Fruit fly (Drosophila melanogaster) whole organism, prepupa: ENCODE results near the gene CG17919.

Source experiments
- CG11762 ChIP-seq: fragments of 200-800 bp; sonication (Bioruptor generic); optimal IDR thresholded peaks from 3 replicates; lab custom pipeline; 2016; ENCODE audit warnings: missing biosample characterization, missing genetic modification characterization; ENCODE audit not compliant: insufficient read depth
- CG6163 ChIP-seq: fragments of 200-800 bp; sonication (Bioruptor generic); IDR thresholded peaks from 3 replicates; pipeline ENCODE4 v1.3.6; 2022; ENCODE audit warnings: missing biosample characterization, missing genetic modification characterization
- CG6808 ChIP-seq: fragments of 200-800 bp; sonication (Bioruptor generic); optimal IDR thresholded peaks from 3 replicates; lab custom pipeline; 2017; ENCODE audit warnings: missing biosample characterization, missing genetic modification characterization, mild to moderate bottlenecking, moderate library complexity, missing genetic modification reagents
- CG6854 ChIP-seq: fragments of 200-800 bp; sonication (Bioruptor generic); optimal IDR thresholded peaks from 2 replicates; lab custom pipeline; 2017; ENCODE audit warnings: missing biosample characterization, mild to moderate bottlenecking, missing genetic modification characterization
- Eip78C ChIP-seq: fragments of 200-800 bp; sonication (Bioruptor generic); peaks from one replicate; lab custom pipeline; 2016; ENCODE audit warnings: missing biosample characterization, missing genetic modification characterization
- Eip93F ChIP-seq: fragments of 200-800 bp; sonication (Bioruptor generic); optimal IDR thresholded peaks from 2 replicates; lab custom pipeline; 2016; ENCODE audit warnings: missing biosample characterization, mild to moderate bottlenecking, missing genetic modification characterization
- Gug ChIP-seq: fragments of 200-800 bp; sonication (Bioruptor generic); IDR thresholded peaks from 2 replicates; pipeline ENCODE4 v1.3.6; 2022; ENCODE audit warnings: missing biosample characterization, missing genetic modification characterization
- Lpt ChIP-seq: fragments of 200-800 bp; sonication (Bioruptor generic); optimal IDR thresholded peaks from 3 replicates; lab custom pipeline; 2016; ENCODE audit warnings: missing biosample characterization, missing genetic modification characterization
- fd85E ChIP-seq: fragments of 200-800 bp; sonication (Bioruptor generic); optimal IDR thresholded peaks from 3 replicates; lab custom pipeline; 2016; ENCODE audit warnings: missing biosample characterization, missing genetic modification characterization
- salr ChIP-seq, 2 experiments: fragments of 200-800 bp; sonication (Bioruptor generic); optimal IDR thresholded peaks; 3 replicates each; lab custom pipeline; 2016 to 2018; ENCODE audit warnings: missing biosample characterization in 2 of 2, missing genetic modification characterization in 2 of 2, mild to moderate bottlenecking in 1 of 2
- ss ChIP-seq, 2 experiments: fragments of 200-800 bp; sonication (Bioruptor generic); optimal IDR thresholded peaks; 2 replicates in 1 of 2; 3 replicates in 1 of 2; lab custom pipeline; 2017 to 2018; ENCODE audit warnings: mild to moderate bottlenecking in 2 of 2, missing biosample characterization in 2 of 2, missing genetic modification characterization in 2 of 2, moderate library complexity in 1 of 2
- svp ChIP-seq: fragments of 200-800 bp; sonication (Bioruptor generic); peaks from one replicate; lab custom pipeline; 2016; ENCODE audit warnings: missing biosample characterization, missing genetic modification characterization
- topi ChIP-seq: fragments of 200-800 bp; sonication (Bioruptor generic); optimal IDR thresholded peaks from 3 replicates; lab custom pipeline; 2016; ENCODE audit warnings: missing biosample characterization, missing genetic modification characterization

Gene CG17919

dm6 chr3R:6388414-6388830, 44.6 kb downstream of the CG17919 start:
- TF ChIP-seq Eip93F (GFP tag; lab: Kevin White, UChicago), result peak; percentile 7
- TF ChIP-seq CG6163 (GFP tag; lab: Robert Waterston, UW), result no peak
- TF ChIP-seq fd85E (GFP tag; lab: Kevin White, UChicago), result no peak
- no peak for TF ChIP-seq topi (GFP tag; lab: Kevin White, UChicago)
- TF ChIP-seq CG6854 (GFP tag; lab: Kevin White, UChicago), result no peak
- TF ChIP-seq Eip78C, result peak; percentile 39
- TF ChIP-seq, all 60 proteins: peak for 2

dm6 chr3R:6393515-6394246, 49.9 kb downstream of the CG17919 start:
- peak; percentile 8 for TF ChIP-seq Eip78C
- peak; percentile 97 for TF ChIP-seq svp (GFP tag; lab: Kevin White, UChicago)
- no peak for TF ChIP-seq Gug
- peak in 1 of 2 experiments; percentile 48 for TF ChIP-seq ss (GFP tag; optimal IDR thresholded peaks at IDR 0.05; lab: Kevin White, UChicago)
- no peak for TF ChIP-seq CG11762 (GFP tag; lab: Kevin White, UChicago)
- no peak for TF ChIP-seq salr (GFP tag; optimal IDR thresholded peaks at IDR 0.05; lab: Kevin White, UChicago)
- no peak for TF ChIP-seq CG6163 (GFP tag; lab: Robert Waterston, UW)
- TF ChIP-seq CG6808, result peak; percentile 9
- TF ChIP-seq, all 60 proteins: peak for 4

dm6 chr3R:6394247-6394522, 50.4 kb downstream of the CG17919 start:
- TF ChIP-seq Lpt (GFP tag; lab: Kevin White, UChicago), result no peak
- no peak for TF ChIP-seq topi (GFP tag; lab: Kevin White, UChicago)
- TF ChIP-seq, all 60 proteins: peak for 0
